Worm (Caenorhabditis elegans) whole organism, midembryonic: Measurements from ENCODE around the gene srv-32.

Source experiments
- T22C8.4 ChIP-seq: fragments of 200-800 bp; sonication (Bioruptor generic); IDR thresholded peaks from 2 replicates; pipeline ENCODE4 v1.3.6; 2022; ENCODE audit warnings: missing genetic modification characterization, missing compliant biosample characterization
- med-1 ChIP-seq: sonication (generic microtip); optimal IDR thresholded peaks from 2 replicates; lab custom pipeline; 2017; ENCODE audit warnings: missing genetic modification characterization, mild to moderate bottlenecking, missing compliant biosample characterization, antibody characterized with exemption, missing genetic modification reagents; ENCODE audit not compliant: insufficient read depth
- tab-1 ChIP-seq: fragments of 200-800 bp; sonication (Bioruptor generic); IDR thresholded peaks from 2 replicates; pipeline ENCODE4 v1.3.6; 2022; ENCODE audit warnings: missing genetic modification characterization, missing compliant biosample characterization

- TF ChIP-seq med-1 (GFP tag; lab: Kevin White, UChicago) (no peak), T22C8.4 (GFP tag; lab: Robert Waterston, UW) (no peak), tab-1 (GFP tag; lab: Robert Waterston, UW) (no peak)
Observed at ce11 chrIV:6230560-6231073, 51.4 kb downstream of the srv-32 start, which contains the start of gene F58F9.4.
